Worm (Caenorhabditis elegans) whole organism, L2 larva: Measurements from ENCODE around the gene B0524.5.
A peak's percentile ranks its signal among the peaks of the same experiment; 100 is the strongest.

Experiments used
- C34F6.9 ChIP-seq: fragments of 150-350 bp; optimal IDR thresholded peaks from 2 replicates; lab custom pipeline; 2014; ENCODE audit warnings: missing biosample characterization, missing genetic modification characterization
- F13H6.1 ChIP-seq: sonication (generic microtip); optimal IDR thresholded peaks from 2 replicates; lab custom pipeline; 2016; ENCODE audit warnings: missing genetic modification characterization, missing compliant biosample characterization
- R02D3.7 ChIP-seq: fragments of 150-350 bp; optimal IDR thresholded peaks from 2 replicates; lab custom pipeline; 2014; ENCODE audit warnings: missing biosample characterization, missing genetic modification characterization
- ZK546.5 ChIP-seq: sonication (generic microtip); optimal IDR thresholded peaks from 2 replicates; lab custom pipeline; 2017; ENCODE audit warnings: missing biosample characterization, missing genetic modification characterization
- ama-1 ChIP-seq: fragments of 150-350 bp; optimal IDR thresholded peaks from 2 replicates; lab custom pipeline; 2018; ENCODE audit warnings: inconsistent platforms
- blmp-1 ChIP-seq: sonication (generic microtip); optimal IDR thresholded peaks from 2 replicates; lab custom pipeline; 2017; ENCODE audit warnings: missing genetic modification characterization, mild to moderate bottlenecking, missing compliant biosample characterization, antibody characterized with exemption, moderate library complexity; ENCODE audit not compliant: insufficient read depth
- dmd-4 ChIP-seq: sonication (generic microtip); optimal IDR thresholded peaks from 2 replicates; lab custom pipeline; 2017; ENCODE audit warnings: missing biosample characterization, missing genetic modification characterization
- elt-1 ChIP-seq: fragments of 150-350 bp; optimal IDR thresholded peaks from 2 replicates; lab custom pipeline; 2014; ENCODE audit warnings: missing biosample characterization, missing genetic modification characterization
- elt-3 ChIP-seq: sonication (generic microtip); optimal IDR thresholded peaks from 2 replicates; lab custom pipeline; 2017; ENCODE audit warnings: missing biosample characterization, missing genetic modification characterization
- fos-1 ChIP-seq: fragments of 150-350 bp; optimal IDR thresholded peaks from 2 replicates; lab custom pipeline; 2014; ENCODE audit warnings: missing biosample characterization, missing genetic modification characterization
- gmeb-1 ChIP-seq: fragments of 150-350 bp; optimal IDR thresholded peaks from 2 replicates; lab custom pipeline; 2014; ENCODE audit warnings: missing biosample characterization, missing genetic modification characterization
- lin-13 ChIP-seq: fragments of 150-350 bp; optimal IDR thresholded peaks from 2 replicates; lab custom pipeline; 2014; ENCODE audit warnings: missing biosample characterization, missing genetic modification reagents, missing genetic modification characterization
- lsy-2 ChIP-seq, 2 experiments: fragments of 150-350 bp in 1 of 2; sonication (generic microtip) in 1 of 2; optimal IDR thresholded peaks; 2 replicates each; lab custom pipeline; 2014 to 2017; ENCODE audit warnings: missing biosample characterization in 2 of 2, missing genetic modification characterization in 2 of 2
- mab-5 ChIP-seq: fragments of 150-350 bp; optimal IDR thresholded peaks from 2 replicates; lab custom pipeline; 2014; ENCODE audit warnings: missing biosample characterization, missing genetic modification characterization
- nhr-12 ChIP-seq: fragments of 150-350 bp; optimal IDR thresholded peaks from 2 replicates; lab custom pipeline; 2014; ENCODE audit warnings: missing biosample characterization, missing genetic modification characterization
- nhr-25 ChIP-seq: fragments of 150-350 bp; sonication (generic microtip); optimal IDR thresholded peaks from 3 replicates; lab custom pipeline; 2014; ENCODE audit warnings: missing biosample characterization, missing genetic modification characterization
- nhr-6 ChIP-seq: fragments of 150-350 bp; optimal IDR thresholded peaks from 2 replicates; lab custom pipeline; 2014; ENCODE audit warnings: missing biosample characterization, missing genetic modification characterization
- nhr-77 ChIP-seq: fragments of 150-350 bp; optimal IDR thresholded peaks from 2 replicates; lab custom pipeline; 2014; ENCODE audit warnings: missing biosample characterization, missing genetic modification characterization
- sem-4 ChIP-seq: fragments of 150-350 bp; optimal IDR thresholded peaks from 2 replicates; lab custom pipeline; 2014; ENCODE audit warnings: missing biosample characterization, missing genetic modification reagents, missing genetic modification characterization
- skn-1 ChIP-seq: sonication (generic microtip); optimal IDR thresholded peaks from 2 replicates; lab custom pipeline; 2017; ENCODE audit warnings: missing biosample characterization, missing genetic modification characterization
- sma-3 ChIP-seq: sonication (generic microtip); optimal IDR thresholded peaks from 2 replicates; lab custom pipeline; 2016; ENCODE audit warnings: missing genetic modification reagents, missing genetic modification characterization, missing compliant biosample characterization
- sma-9 ChIP-seq, 2 experiments: fragments of 150-350 bp in 1 of 2; sonication (generic microtip) in 1 of 2; optimal IDR thresholded peaks; 2 replicates each; lab custom pipeline; 2014 to 2016; ENCODE audit warnings: missing genetic modification characterization in 2 of 2, mild to moderate bottlenecking in 1 of 2, missing biosample characterization in 1 of 2, missing compliant biosample characterization in 1 of 2, missing genetic modification reagents in 1 of 2, moderate library complexity in 1 of 2
- snpc-4 ChIP-seq: fragments of 150-350 bp; optimal IDR thresholded peaks from 2 replicates; lab custom pipeline; 2014; ENCODE audit warnings: missing biosample characterization, missing genetic modification characterization
- unc-55 ChIP-seq: fragments of 150-350 bp; sonication (generic microtip); optimal IDR thresholded peaks from 3 replicates; lab custom pipeline; 2014; ENCODE audit warnings: missing biosample characterization, missing genetic modification reagents, missing genetic modification characterization
- unc-62 ChIP-seq: fragments of 150-350 bp; optimal IDR thresholded peaks from 2 replicates; lab custom pipeline; 2014; ENCODE audit warnings: missing biosample characterization, missing genetic modification reagents, missing genetic modification characterization
- zag-1 ChIP-seq: fragments of 150-350 bp; optimal IDR thresholded peaks from 2 replicates; lab custom pipeline; 2014; ENCODE audit warnings: missing biosample characterization, missing genetic modification characterization
- ztf-1 ChIP-seq: fragments of 200-800 bp; sonication (Bioruptor generic); conservative IDR thresholded peaks from 2 replicates; pipeline ENCODE4 v1.3.6; 2022; ENCODE audit warnings: missing genetic modification characterization, missing compliant biosample characterization
- ztf-11 ChIP-seq: sonication (generic microtip); optimal IDR thresholded peaks from 2 replicates; lab custom pipeline; 2017; ENCODE audit warnings: missing biosample characterization, missing genetic modification characterization
- ztf-4 ChIP-seq: fragments of 150-350 bp; optimal IDR thresholded peaks from 2 replicates; lab custom pipeline; 2014; ENCODE audit warnings: missing biosample characterization, missing genetic modification characterization

Gene B0524.5

DNA sequence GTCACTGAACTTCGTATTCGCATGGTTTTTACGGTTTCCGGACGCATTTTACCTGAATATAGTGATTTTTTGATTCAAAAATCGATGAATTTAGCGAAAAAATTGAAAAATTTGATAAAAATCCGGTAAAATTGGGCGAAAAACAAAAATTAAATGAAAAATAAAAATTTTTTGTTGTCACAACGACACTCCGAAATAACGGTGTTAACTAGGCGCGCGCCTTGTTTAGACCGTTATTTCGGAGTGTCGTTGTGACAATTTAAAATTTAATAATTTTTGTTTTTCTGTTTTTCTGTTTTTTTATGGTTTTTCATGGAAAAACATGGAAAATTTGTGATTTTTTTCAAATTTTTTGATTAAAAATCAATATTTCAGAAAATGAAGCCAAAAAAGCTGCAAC is 11.9 kb upstream of the B0524.5 start, which contains the start of the genes B0524.6 and pqn-41 (continued):
- TF ChIP-seq ZK546.5 (tag; lab: Kevin White, UChicago) (no peak), snpc-4 (tag; lab: Kevin White, UChicago) (no peak), elt-1 (tag; lab: Kevin White, UChicago) (no peak), nhr-12 (tag; lab: Kevin White, UChicago) (no peak)

DNA sequence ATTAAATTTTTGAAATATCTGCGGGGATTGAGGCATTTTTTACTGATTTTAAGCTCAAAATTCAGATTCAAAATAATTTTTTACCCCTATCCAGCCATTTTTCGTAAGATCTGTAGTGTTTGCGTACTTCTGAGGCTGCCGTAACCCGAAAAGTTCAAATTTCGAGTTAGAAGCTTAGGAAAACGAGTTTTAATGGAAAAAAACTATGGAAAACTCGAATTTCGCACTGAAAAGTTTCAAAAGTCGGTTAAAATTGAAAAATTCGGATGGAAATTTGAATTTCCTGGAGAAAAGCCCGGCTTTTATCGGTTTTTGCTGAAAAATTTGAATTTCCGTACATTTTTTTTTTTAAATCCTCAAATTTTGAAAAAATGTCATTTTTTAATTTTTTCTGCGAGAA is 10.3 kb upstream of the B0524.5 start:
- TF ChIP-seq skn-1 (tag; lab: Kevin White, UChicago) (no peak), nhr-6 (tag; lab: Kevin White, UChicago) (no peak), elt-3 (tag; lab: Kevin White, UChicago) (no peak)
- TF ChIP-seq, all 48 proteins: peak for 0

DNA sequence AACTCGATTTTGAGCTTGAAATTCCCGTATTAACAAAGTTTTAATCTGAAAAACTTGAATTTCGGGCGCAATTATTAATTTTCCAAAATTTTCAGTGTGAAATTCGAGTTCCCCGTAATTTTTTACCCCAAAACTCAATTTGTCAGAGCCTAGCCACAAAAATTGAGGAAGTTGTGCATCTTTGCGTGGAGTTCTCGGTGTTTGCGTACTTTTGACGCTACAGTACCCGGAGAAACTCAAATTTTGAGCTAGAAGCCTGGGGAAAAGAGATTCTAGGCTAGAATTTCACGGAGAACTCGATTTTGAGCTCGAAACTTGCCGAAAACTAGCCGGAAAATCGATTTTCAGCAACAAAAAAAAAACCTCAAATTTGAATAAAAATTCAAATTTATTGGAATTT is 6.7 kb upstream of the B0524.5 start:
- TF ChIP-seq lin-13 (GFP tag; lab: Kevin White, UChicago) (peak; percentile 63), lsy-2 (tag; optimal IDR thresholded peaks at IDR 0.05; lab: Kevin White, UChicago) (peak in 1 of 2 experiments; percentile 50)

DNA sequence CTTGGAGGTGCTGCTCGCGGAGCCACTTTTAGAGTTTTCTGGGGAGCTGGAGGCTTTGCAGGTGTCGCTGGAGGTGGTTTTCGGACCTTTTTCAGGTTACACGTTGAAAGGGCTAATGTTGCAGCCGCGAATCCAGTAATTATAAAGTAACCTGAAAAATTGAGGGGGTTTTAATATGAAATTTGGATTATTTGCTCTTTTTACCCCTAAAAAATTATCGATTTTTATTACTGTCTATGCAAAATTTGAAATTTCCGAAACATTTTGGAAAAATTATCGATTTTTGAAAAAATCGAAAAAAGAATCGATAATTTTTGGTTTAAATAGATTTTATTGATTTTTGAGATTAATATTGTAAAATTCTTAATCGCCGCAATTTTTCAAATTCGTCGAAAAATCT is 285 bp downstream of the B0524.5 start:
- TF ChIP-seq C34F6.9 (tag; lab: Kevin White, UChicago) (no peak), elt-1 (tag; lab: Kevin White, UChicago) (no peak), blmp-1 (tag; lab: Kevin White, UChicago) (no peak), ztf-11 (tag; lab: Kevin White, UChicago) (no peak), dmd-4 (no peak), zag-1 (tag; lab: Kevin White, UChicago) (no peak), F13H6.1 (tag; lab: Kevin White, UChicago) (no peak), nhr-12 (tag; lab: Kevin White, UChicago) (no peak), unc-55 (no peak), nhr-77 (no peak), ama-1 (lab: Kevin White, UChicago) (no peak)
- TF ChIP-seq, all 48 proteins: peak for 0

DNA sequence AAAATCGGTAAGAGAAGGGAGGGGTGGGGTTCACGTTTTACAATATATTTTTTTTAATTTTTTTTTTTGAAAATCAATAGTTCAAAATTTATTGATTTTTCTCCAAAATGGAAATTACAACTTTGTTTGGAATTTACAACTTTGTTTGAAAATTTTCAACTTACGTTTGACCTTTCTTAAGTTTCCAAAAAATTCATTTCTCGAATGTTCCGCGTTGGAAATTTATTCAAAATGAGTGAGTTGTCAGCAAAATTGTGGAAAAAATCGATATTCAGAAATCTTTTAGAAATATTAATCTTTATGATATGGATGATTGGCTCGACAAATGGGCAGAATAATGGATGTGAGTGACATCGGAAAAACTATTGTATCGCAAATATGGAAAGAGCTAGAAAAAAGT is 6.3 kb downstream of the B0524.5 start, which contains the start of gene B0524.3:
B0524.3 (plus strand) TSS at position 301 of the 400 bp plus-strand sequence.
- TF ChIP-seq ztf-11 (tag; lab: Kevin White, UChicago) (no peak), elt-3 (tag; lab: Kevin White, UChicago) (no peak), blmp-1 (tag; lab: Kevin White, UChicago) (no peak), lsy-2 (tag; optimal IDR thresholded peaks at IDR 0.05; lab: Kevin White, UChicago) (no peak), mab-5 (tag; lab: Kevin White, UChicago) (no peak), unc-55 (no peak), R02D3.7 (tag; lab: Kevin White, UChicago) (no peak), unc-62 (no peak), elt-1 (tag; lab: Kevin White, UChicago) (no peak), ZK546.5 (tag; lab: Kevin White, UChicago) (no peak), ztf-4 (no peak), nhr-25 (tag; lab: Kevin White, UChicago) (no peak), fos-1 (tag; lab: Kevin White, UChicago) (no peak), gmeb-1 (no peak), sma-9 (GFP tag; optimal IDR thresholded peaks at IDR 0.05; lab: Kevin White, UChicago) (no peak), sma-9 (tag; optimal IDR thresholded peaks at IDR 0.05; lab: Kevin White, UChicago) (no peak), sem-4 (tag; lab: Kevin White, UChicago) (no peak)

DNA sequence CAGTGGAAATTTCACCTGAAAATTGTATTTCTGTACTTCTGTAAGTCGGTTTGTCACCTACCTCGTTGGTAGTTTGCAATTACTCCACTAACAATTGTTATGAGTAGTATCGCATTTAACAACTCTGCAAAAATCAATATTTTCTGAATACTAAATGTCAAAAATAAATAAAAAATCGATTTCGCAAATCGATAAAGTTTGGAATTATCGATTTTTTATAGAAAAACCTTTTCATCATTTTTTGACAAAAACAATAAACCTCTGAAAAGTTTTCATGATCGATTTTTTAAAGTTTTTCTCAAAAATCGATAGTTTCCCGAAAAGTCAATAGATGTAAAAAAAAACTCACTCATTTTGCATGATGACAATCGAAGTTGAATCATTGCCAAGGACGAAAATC is 6.8 kb downstream of the B0524.5 start:
- TF ChIP-seq R02D3.7 (tag; lab: Kevin White, UChicago) (no peak), ztf-1 (GFP tag; lab: Robert Waterston, UW) (no peak), ZK546.5 (tag; lab: Kevin White, UChicago) (no peak), sma-9 (GFP tag; optimal IDR thresholded peaks at IDR 0.05; lab: Kevin White, UChicago) (no peak), sma-9 (tag; optimal IDR thresholded peaks at IDR 0.05; lab: Kevin White, UChicago) (no peak), blmp-1 (tag; lab: Kevin White, UChicago) (no peak), nhr-6 (tag; lab: Kevin White, UChicago) (no peak), sma-3 (GFP tag; lab: Kevin White, UChicago) (no peak)
